Fruit fly (Drosophila melanogaster) whole organism, embryonic: ENCODE data around the gene Oatp26F.

Source experiments
- Antp ChIP-seq: fragments of 200-800 bp; sonication (Bioruptor generic); optimal IDR thresholded peaks from 3 replicates; lab custom pipeline; 2016; ENCODE audit warnings: missing biosample characterization, missing genetic modification characterization
- BEAF-32 ChIP-seq: fragments of 200-800 bp; sonication (Bioruptor generic); optimal IDR thresholded peaks from 3 replicates; lab custom pipeline; 2017; ENCODE audit warnings: missing biosample characterization, missing genetic modification characterization, mild to moderate bottlenecking, moderate library complexity, missing genetic modification reagents
- Bdp1 ChIP-seq: fragments of 200-800 bp; sonication (Bioruptor generic); optimal IDR thresholded peaks from 3 replicates; lab custom pipeline; 2016; ENCODE audit warnings: missing biosample characterization, missing genetic modification characterization
- CG10209 ChIP-seq: fragments of 200-800 bp; sonication (Bioruptor generic); optimal IDR thresholded peaks from 3 replicates; lab custom pipeline; 2017; ENCODE audit warnings: missing biosample characterization, mild to moderate bottlenecking, missing genetic modification characterization, missing genetic modification reagents
- CG11398 ChIP-seq: fragments of 200-800 bp; sonication (Bioruptor generic); optimal IDR thresholded peaks from 2 replicates; lab custom pipeline; 2016; ENCODE audit warnings: missing biosample characterization, missing genetic modification characterization
- CG11695 ChIP-seq: fragments of 200-800 bp; sonication (Bioruptor generic); IDR thresholded peaks from 3 replicates; pipeline ENCODE4 v1.3.6; 2022; ENCODE audit warnings: missing biosample characterization, missing genetic modification characterization
- CG12155 ChIP-seq: fragments of 200-800 bp; sonication (Bioruptor generic); optimal IDR thresholded peaks from 3 replicates; lab custom pipeline; 2016; ENCODE audit warnings: missing biosample characterization, missing genetic modification characterization
- CG12236 ChIP-seq: fragments of 200-800 bp; sonication (Bioruptor generic); optimal IDR thresholded peaks from 2 replicates; lab custom pipeline; 2016; ENCODE audit warnings: missing biosample characterization, missing genetic modification characterization
- CG12391 ChIP-seq: fragments of 200-800 bp; sonication (Bioruptor generic); optimal IDR thresholded peaks from 3 replicates; lab custom pipeline; 2018; ENCODE audit warnings: missing biosample characterization, mild to moderate bottlenecking, missing genetic modification characterization, moderate library complexity
- CG14667 ChIP-seq: fragments of 200-800 bp; sonication (Bioruptor generic); IDR thresholded peaks from 2 replicates; pipeline ENCODE4 v1.3.6; 2022; ENCODE audit warnings: missing biosample characterization, missing genetic modification characterization
- CG14860 ChIP-seq: fragments of 200-800 bp; sonication (Bioruptor generic); IDR thresholded peaks from 3 replicates; pipeline ENCODE4 v1.3.6; 2022; ENCODE audit warnings: missing biosample characterization, missing genetic modification characterization; ENCODE audit not compliant: partially characterized antibody
- CG16863 ChIP-seq: fragments of 200-800 bp; sonication (Bioruptor generic); optimal IDR thresholded peaks from 3 replicates; lab custom pipeline; 2016; ENCODE audit warnings: missing biosample characterization, missing genetic modification characterization
- CG17359 ChIP-seq: fragments of 200-800 bp; sonication (Bioruptor generic); optimal IDR thresholded peaks from 3 replicates; lab custom pipeline; 2018; ENCODE audit warnings: missing biosample characterization, mild to moderate bottlenecking, missing genetic modification characterization, moderate library complexity
- CG17912 ChIP-seq: fragments of 200-800 bp; sonication (Bioruptor generic); optimal IDR thresholded peaks from 2 replicates; lab custom pipeline; 2018; ENCODE audit warnings: missing biosample characterization, mild to moderate bottlenecking, missing genetic modification characterization
- CG18262 ChIP-seq: fragments of 200-800 bp; optimal IDR thresholded peaks from 3 replicates; lab custom pipeline; 2019; ENCODE audit warnings: missing biosample characterization, mild to moderate bottlenecking, missing genetic modification characterization, moderate library complexity
- CG2129 ChIP-seq: fragments of 200-800 bp; sonication (Bioruptor generic); IDR thresholded peaks from 2 replicates; pipeline ENCODE4 v1.3.6; 2022; ENCODE audit warnings: missing biosample characterization, missing genetic modification characterization; ENCODE audit not compliant: partially characterized antibody
- CG2875 ChIP-seq: fragments of 200-800 bp; sonication (Bioruptor generic); optimal IDR thresholded peaks from 2 replicates; lab custom pipeline; 2017; ENCODE audit warnings: missing biosample characterization, mild to moderate bottlenecking, missing genetic modification characterization, missing genetic modification reagents
- CG3281 ChIP-seq: fragments of 200-800 bp; sonication (Bioruptor generic); optimal IDR thresholded peaks from 3 replicates; lab custom pipeline; 2017; ENCODE audit warnings: missing biosample characterization, mild to moderate bottlenecking, missing genetic modification characterization
- CG43689 ChIP-seq: fragments of 200-800 bp; sonication (Bioruptor generic); IDR thresholded peaks from 2 replicates; pipeline ENCODE4 v1.3.6; 2022; ENCODE audit warnings: missing biosample characterization, missing genetic modification characterization
- CG4404 ChIP-seq: fragments of 200-800 bp; sonication (Bioruptor generic); IDR thresholded peaks from 2 replicates; pipeline ENCODE4 v1.3.6; 2022; ENCODE audit warnings: missing biosample characterization, missing genetic modification characterization
- CG7786 ChIP-seq: fragments of 200-800 bp; sonication (Bioruptor generic); optimal IDR thresholded peaks from 2 replicates; lab custom pipeline; 2016; ENCODE audit warnings: missing biosample characterization, missing genetic modification characterization
- CG8944 ChIP-seq: fragments of 200-800 bp; sonication (Bioruptor generic); optimal IDR thresholded peaks from 3 replicates; lab custom pipeline; 2016; ENCODE audit warnings: missing biosample characterization, missing genetic modification characterization
- Chrac-16 ChIP-seq: fragments of 200-800 bp; sonication (Bioruptor generic); optimal IDR thresholded peaks from 3 replicates; lab custom pipeline; 2016; ENCODE audit warnings: missing biosample characterization, missing genetic modification characterization
- D19A ChIP-seq: fragments of 200-800 bp; optimal IDR thresholded peaks from 3 replicates; lab custom pipeline; 2019; ENCODE audit warnings: missing biosample characterization, mild to moderate bottlenecking, missing genetic modification characterization, moderate library complexity
- Dad ChIP-seq: fragments of 200-800 bp; sonication (Bioruptor generic); optimal IDR thresholded peaks from 3 replicates; lab custom pipeline; 2016; ENCODE audit warnings: missing biosample characterization, missing genetic modification characterization
- Doc3 ChIP-seq: fragments of 200-800 bp; sonication (Bioruptor generic); IDR thresholded peaks from 3 replicates; pipeline ENCODE4 v1.3.6; 2022; ENCODE audit warnings: missing biosample characterization, missing genetic modification characterization; ENCODE audit not compliant: partially characterized antibody
- Dp ChIP-seq: fragments of 200-800 bp; sonication (Bioruptor generic); optimal IDR thresholded peaks from 2 replicates; lab custom pipeline; 2018; ENCODE audit warnings: missing biosample characterization, mild to moderate bottlenecking, missing genetic modification characterization, moderate library complexity
- Dref ChIP-seq: fragments of 200-800 bp; sonication (Bioruptor generic); IDR thresholded peaks from 2 replicates; pipeline ENCODE4 v1.3.6; 2022; ENCODE audit warnings: missing biosample characterization, missing genetic modification characterization
- H2.0 ChIP-seq: fragments of 200-800 bp; sonication (Bioruptor generic); IDR thresholded peaks from 2 replicates; pipeline ENCODE4 v1.3.6; 2022; ENCODE audit warnings: missing biosample characterization, missing genetic modification characterization
- Hand ChIP-seq: fragments of 200-800 bp; sonication (Bioruptor generic); optimal IDR thresholded peaks from 2 replicates; lab custom pipeline; 2017; ENCODE audit warnings: mild to moderate bottlenecking, missing biosample characterization, missing genetic modification reagents, missing genetic modification characterization
- Ravus ChIP-seq: fragments of 200-800 bp; sonication (Bioruptor generic); IDR thresholded peaks from 2 replicates; pipeline ENCODE4 v1.3.6; 2022; ENCODE audit warnings: missing biosample characterization, missing genetic modification characterization
- Sox100B ChIP-seq: fragments of 200-800 bp; sonication (Bioruptor generic); optimal IDR thresholded peaks from 3 replicates; lab custom pipeline; 2018; ENCODE audit warnings: missing biosample characterization, mild to moderate bottlenecking, missing genetic modification characterization
- Sox102F ChIP-seq: fragments of 200-800 bp; sonication (Bioruptor generic); optimal IDR thresholded peaks from 2 replicates; lab custom pipeline; 2018; ENCODE audit warnings: missing biosample characterization, mild to moderate bottlenecking, missing genetic modification characterization, moderate library complexity
- ci ChIP-seq: fragments of 200-800 bp; sonication (Bioruptor generic); IDR thresholded peaks from 3 replicates; pipeline ENCODE4 v1.3.6; 2022; ENCODE audit warnings: missing biosample characterization, missing genetic modification characterization
- crc ChIP-seq: fragments of 200-800 bp; sonication (Bioruptor generic); optimal IDR thresholded peaks from 2 replicates; lab custom pipeline; 2016; ENCODE audit warnings: missing biosample characterization, missing genetic modification characterization
- exex ChIP-seq: fragments of 200-800 bp; sonication (Bioruptor generic); optimal IDR thresholded peaks from 4 replicates; lab custom pipeline; 2018; ENCODE audit warnings: missing biosample characterization, mild to moderate bottlenecking, missing genetic modification characterization, moderate library complexity
- fd96Cb ChIP-seq: fragments of 200-800 bp; sonication (Bioruptor generic); optimal IDR thresholded peaks from 2 replicates; lab custom pipeline; 2018; ENCODE audit warnings: missing biosample characterization, mild to moderate bottlenecking, missing genetic modification characterization, moderate library complexity
- gfzf ChIP-seq: fragments of 200-800 bp; sonication (Bioruptor generic); optimal IDR thresholded peaks from 2 replicates; lab custom pipeline; 2016; ENCODE audit warnings: missing biosample characterization, mild to moderate bottlenecking, missing genetic modification characterization, moderate library complexity
- grn ChIP-seq: fragments of 200-800 bp; sonication (Bioruptor generic); optimal IDR thresholded peaks from 3 replicates; lab custom pipeline; 2017; ENCODE audit warnings: missing biosample characterization, missing genetic modification characterization
- gsb-n ChIP-seq: fragments of 200-800 bp; sonication (Bioruptor generic); optimal IDR thresholded peaks from 3 replicates; lab custom pipeline; 2018; ENCODE audit warnings: missing biosample characterization, mild to moderate bottlenecking, missing genetic modification characterization
- her ChIP-seq: fragments of 200-800 bp; sonication (Bioruptor generic); optimal IDR thresholded peaks from 2 replicates; lab custom pipeline; 2016; ENCODE audit warnings: missing biosample characterization, missing genetic modification characterization
- insv ChIP-seq, 2 experiments: fragments of 200-800 bp; sonication (Bioruptor generic); optimal IDR thresholded peaks; 3 replicates each; lab custom pipeline; 2016 to 2018; ENCODE audit warnings: missing biosample characterization in 2 of 2, missing genetic modification characterization in 2 of 2
- ken ChIP-seq: fragments of 200-800 bp; sonication (Bioruptor generic); IDR thresholded peaks from 3 replicates; pipeline ENCODE4 v1.3.6; 2022; ENCODE audit warnings: missing biosample characterization, missing genetic modification characterization
- pan ChIP-seq, 4 experiments: fragments of >200 bp in 3 of 4; fragments of 200-800 bp in 1 of 4; sonication (Bioruptor generic) in 1 of 4; optimal IDR thresholded peaks in 3 of 4; IDR thresholded peaks in 1 of 4; 2 replicates each; pipeline versions ENCODE4 v1.3.6 to Lab custom; 2017 to 2022; ENCODE audit warnings: missing biosample characterization in 2 of 4, missing genetic modification characterization in 2 of 4, mixed read lengths in 1 of 4
- seq ChIP-seq: fragments of 200-800 bp; sonication (Bioruptor generic); IDR thresholded peaks from 2 replicates; pipeline ENCODE4 v1.3.6; 2022; ENCODE audit warnings: missing biosample characterization, missing genetic modification characterization
- sisA ChIP-seq: fragments of 200-800 bp; sonication (Bioruptor generic); IDR thresholded peaks from 2 replicates; pipeline ENCODE4 v1.3.6; 2022; ENCODE audit warnings: missing biosample characterization, missing genetic modification characterization
- tap ChIP-seq: fragments of 200-800 bp; optimal IDR thresholded peaks from 3 replicates; lab custom pipeline; 2019; ENCODE audit warnings: missing biosample characterization, mild to moderate bottlenecking, missing genetic modification characterization, moderate library complexity
- tna ChIP-seq: fragments of 200-800 bp; sonication (Bioruptor generic); IDR thresholded peaks from 2 replicates; pipeline ENCODE4 v1.3.6; 2022; ENCODE audit warnings: missing biosample characterization, missing genetic modification characterization; ENCODE audit not compliant: partially characterized antibody
- tx ChIP-seq: fragments of 200-800 bp; sonication (Bioruptor generic); optimal IDR thresholded peaks from 2 replicates; lab custom pipeline; 2016; ENCODE audit warnings: missing biosample characterization, missing genetic modification characterization
- zf30C ChIP-seq: fragments of 200-800 bp; sonication (Bioruptor generic); optimal IDR thresholded peaks from 3 replicates; lab custom pipeline; 2018; ENCODE audit warnings: missing biosample characterization, mild to moderate bottlenecking, missing genetic modification characterization

Oatp26F gene

DNA sequence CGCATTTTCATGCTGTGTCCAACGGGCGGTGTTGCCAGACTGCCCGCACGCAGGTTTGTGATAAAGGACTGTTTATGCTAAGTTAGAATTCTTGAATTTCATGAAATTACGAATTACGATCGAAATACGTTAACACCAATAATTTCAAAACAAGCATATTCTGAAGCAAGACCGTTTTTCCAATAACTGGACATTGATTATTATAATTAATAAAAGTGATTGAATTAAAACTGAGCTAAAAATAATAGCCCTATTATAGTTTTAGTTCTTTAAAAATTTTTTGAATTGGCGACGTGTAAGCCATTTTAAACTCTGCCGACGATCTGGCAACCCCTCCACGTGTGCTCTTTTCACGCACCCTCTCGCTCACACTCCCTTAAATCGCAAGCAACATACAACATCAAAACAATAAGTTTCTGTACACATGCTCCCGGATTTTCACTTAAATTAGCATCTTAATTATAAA, 16.0 kb upstream of the Oatp26F start (continued):
- TF ChIP-seq Dad (GFP tag; lab: Kevin White, UChicago) (peak; percentile 94), tna (GFP tag; lab: Robert Waterston, UW) (no peak), Sox100B (GFP tag; lab: Kevin White, UChicago) (peak; percentile 95), her (peak; percentile 81), CG11695 (GFP tag; lab: Robert Waterston, UW) (peak; percentile 96), exex (tag; lab: Kevin White, UChicago) (peak; percentile 81), BEAF-32 (GFP tag; lab: Kevin White, UChicago) (peak; percentile 46), Dp (GFP tag; lab: Kevin White, UChicago) (peak; percentile 23), ci (GFP tag; lab: Robert Waterston, UW) (peak; percentile 89), Hand (GFP tag; lab: Kevin White, UChicago) (peak; percentile 92), pan (optimal IDR thresholded peaks at IDR 0.05; lab: Kevin White, UChicago) (no peak), pan (GFP tag; optimal IDR thresholded peaks at IDR 0.05 in 1 of 2, IDR thresholded peaks at IDR 0.05 in 1 of 2) (peak in 1 of 2 experiments; percentile 95), CG12155 (GFP tag; lab: Kevin White, UChicago) (peak; percentile 95), CG12391 (tag; lab: Kevin White, UChicago) (peak; percentile 98), CG43689 (peak; percentile 84), CG2875 (GFP tag; lab: Kevin White, UChicago) (peak; percentile 85), CG14667 (peak; percentile 85), Bdp1 (GFP tag; lab: Kevin White, UChicago) (peak; percentile 90), tx (GFP tag; lab: Kevin White, UChicago) (peak; percentile 89), Antp (GFP tag; lab: Kevin White, UChicago) (peak; percentile 86), CG3281 (peak; percentile 97), CG14860 (GFP tag; lab: Robert Waterston, UW) (no peak), CG17359 (tag; lab: Kevin White, UChicago) (peak; percentile 95), Dref (no peak), CG11398 (GFP tag; lab: Kevin White, UChicago) (peak; percentile 75), ken (GFP tag; lab: Robert Waterston, UW) (peak; percentile 92), CG2129 (GFP tag; lab: Robert Waterston, UW) (no peak), CG16863 (GFP tag; lab: Kevin White, UChicago) (peak; percentile 88), crc (peak; percentile 80), zf30C (GFP tag; lab: Kevin White, UChicago) (peak; percentile 50), Chrac-16 (peak; percentile 95), gfzf (peak; percentile 15), grn (GFP tag; lab: Kevin White, UChicago) (peak; percentile 79), CG12236 (GFP tag; lab: Kevin White, UChicago) (peak; percentile 85), Sox102F (GFP tag; lab: Kevin White, UChicago) (peak; percentile 96), insv (GFP tag; optimal IDR thresholded peaks at IDR 0.05; lab: Kevin White, UChicago) (peak; percentile 10 to 80), CG4404 (peak; percentile 88), sisA (GFP tag; lab: Robert Waterston, UW) (peak; percentile 88), D19A (peak; percentile 90), gsb-n (tag; lab: Kevin White, UChicago) (peak; percentile 83), H2.0 (GFP tag; lab: Robert Waterston, UW) (peak; percentile 91), seq (peak; percentile 96), CG18262 (peak; percentile 95), CG17912 (GFP tag; lab: Kevin White, UChicago) (peak; percentile 68), Ravus (peak; percentile 74), tap (peak; percentile 90), fd96Cb (peak; percentile 93), CG8944 (GFP tag; lab: Kevin White, UChicago) (peak; percentile 89), Doc3 (GFP tag; lab: Robert Waterston, UW) (no peak), CG10209 (peak; percentile 96), CG7786 (GFP tag; lab: Kevin White, UChicago) (peak; percentile 93)
